Worm (Caenorhabditis elegans) whole organism, L2 larva: Measurements from ENCODE around the gene str-97.

Source experiments
- F13H6.1 ChIP-seq: sonication (generic microtip); optimal IDR thresholded peaks from 2 replicates; lab custom pipeline; 2016; ENCODE audit warnings: missing genetic modification characterization, missing compliant biosample characterization
- R02D3.7 ChIP-seq: fragments of 150-350 bp; optimal IDR thresholded peaks from 2 replicates; lab custom pipeline; 2014; ENCODE audit warnings: missing biosample characterization, missing genetic modification characterization
- Y55F3AM.14 ChIP-seq: fragments of 200-800 bp; sonication (Bioruptor generic); optimal IDR thresholded peaks from 2 replicates; lab custom pipeline; 2018; ENCODE audit warnings: mild to moderate bottlenecking, missing genetic modification characterization, missing compliant biosample characterization
- ZK546.5 ChIP-seq: sonication (generic microtip); optimal IDR thresholded peaks from 2 replicates; lab custom pipeline; 2017; ENCODE audit warnings: missing biosample characterization, missing genetic modification characterization
- alr-1 ChIP-seq: fragments of 150-350 bp; optimal IDR thresholded peaks from 2 replicates; lab custom pipeline; 2014; ENCODE audit warnings: missing biosample characterization, missing genetic modification characterization
- ama-1 ChIP-seq: fragments of 150-350 bp; optimal IDR thresholded peaks from 2 replicates; lab custom pipeline; 2018; ENCODE audit warnings: inconsistent platforms
- blmp-1 ChIP-seq: sonication (generic microtip); optimal IDR thresholded peaks from 2 replicates; lab custom pipeline; 2017; ENCODE audit warnings: missing genetic modification characterization, mild to moderate bottlenecking, missing compliant biosample characterization, antibody characterized with exemption, moderate library complexity; ENCODE audit not compliant: insufficient read depth
- ceh-82 ChIP-seq: fragments of 150-350 bp; optimal IDR thresholded peaks from 2 replicates; lab custom pipeline; 2014; ENCODE audit warnings: missing biosample characterization, missing genetic modification characterization
- crh-2 ChIP-seq: sonication (generic microtip); optimal IDR thresholded peaks from 2 replicates; lab custom pipeline; 2017; ENCODE audit warnings: missing biosample characterization, missing genetic modification characterization
- egl-27 ChIP-seq: sonication (generic microtip); optimal IDR thresholded peaks from 3 replicates; lab custom pipeline; 2017; ENCODE audit warnings: missing biosample characterization, missing genetic modification reagents, missing genetic modification characterization
- elt-1 ChIP-seq: fragments of 150-350 bp; optimal IDR thresholded peaks from 2 replicates; lab custom pipeline; 2014; ENCODE audit warnings: missing biosample characterization, missing genetic modification characterization
- elt-3 ChIP-seq: sonication (generic microtip); optimal IDR thresholded peaks from 2 replicates; lab custom pipeline; 2017; ENCODE audit warnings: missing biosample characterization, missing genetic modification characterization
- fos-1 ChIP-seq: fragments of 150-350 bp; optimal IDR thresholded peaks from 2 replicates; lab custom pipeline; 2014; ENCODE audit warnings: missing biosample characterization, missing genetic modification characterization
- lin-11 ChIP-seq: fragments of 150-350 bp; sonication (generic microtip); optimal IDR thresholded peaks from 2 replicates; lab custom pipeline; 2014; ENCODE audit warnings: missing biosample characterization, missing genetic modification characterization, inconsistent platforms, mixed read lengths
- lin-13 ChIP-seq: fragments of 150-350 bp; optimal IDR thresholded peaks from 2 replicates; lab custom pipeline; 2014; ENCODE audit warnings: missing biosample characterization, missing genetic modification reagents, missing genetic modification characterization
- lin-39 ChIP-seq: fragments of 150-350 bp; optimal IDR thresholded peaks from 2 replicates; lab custom pipeline; 2014; ENCODE audit warnings: missing biosample characterization, missing genetic modification reagents, missing genetic modification characterization
- lsy-2 ChIP-seq, 2 experiments: fragments of 150-350 bp in 1 of 2; sonication (generic microtip) in 1 of 2; optimal IDR thresholded peaks; 2 replicates each; lab custom pipeline; 2014 to 2017; ENCODE audit warnings: missing biosample characterization in 2 of 2, missing genetic modification characterization in 2 of 2
- mab-5 ChIP-seq: fragments of 150-350 bp; optimal IDR thresholded peaks from 2 replicates; lab custom pipeline; 2014; ENCODE audit warnings: missing biosample characterization, missing genetic modification characterization
- mbf-1 ChIP-seq: sonication (generic microtip); optimal IDR thresholded peaks from 2 replicates; lab custom pipeline; 2017; ENCODE audit warnings: missing biosample characterization, missing genetic modification characterization
- nhr-10 ChIP-seq: sonication (generic microtip); optimal IDR thresholded peaks from 2 replicates; lab custom pipeline; 2017; ENCODE audit warnings: missing biosample characterization, missing genetic modification characterization
- nhr-11 ChIP-seq: fragments of 150-350 bp; optimal IDR thresholded peaks from 2 replicates; lab custom pipeline; 2014; ENCODE audit warnings: missing biosample characterization, missing genetic modification characterization
- nhr-12 ChIP-seq: fragments of 150-350 bp; optimal IDR thresholded peaks from 2 replicates; lab custom pipeline; 2014; ENCODE audit warnings: missing biosample characterization, missing genetic modification characterization
- nhr-129 ChIP-seq: fragments of 150-350 bp; optimal IDR thresholded peaks from 2 replicates; lab custom pipeline; 2014; ENCODE audit warnings: missing biosample characterization, missing genetic modification characterization
- nhr-21 ChIP-seq: fragments of 150-350 bp; optimal IDR thresholded peaks from 2 replicates; lab custom pipeline; 2014; ENCODE audit warnings: missing biosample characterization, missing genetic modification characterization
- nhr-237 ChIP-seq: fragments of 150-350 bp; optimal IDR thresholded peaks from 2 replicates; lab custom pipeline; 2014; ENCODE audit warnings: missing biosample characterization, missing genetic modification characterization
- nhr-77 ChIP-seq: fragments of 150-350 bp; optimal IDR thresholded peaks from 2 replicates; lab custom pipeline; 2014; ENCODE audit warnings: missing biosample characterization, missing genetic modification characterization
- peb-1 ChIP-seq: fragments of 150-350 bp; optimal IDR thresholded peaks from 2 replicates; lab custom pipeline; 2014; ENCODE audit warnings: missing biosample characterization, missing genetic modification characterization
- sem-4 ChIP-seq: fragments of 150-350 bp; optimal IDR thresholded peaks from 2 replicates; lab custom pipeline; 2014; ENCODE audit warnings: missing biosample characterization, missing genetic modification reagents, missing genetic modification characterization
- skn-1 ChIP-seq: sonication (generic microtip); optimal IDR thresholded peaks from 2 replicates; lab custom pipeline; 2017; ENCODE audit warnings: missing biosample characterization, missing genetic modification characterization
- sma-3 ChIP-seq: sonication (generic microtip); optimal IDR thresholded peaks from 2 replicates; lab custom pipeline; 2016; ENCODE audit warnings: missing genetic modification reagents, missing genetic modification characterization, missing compliant biosample characterization
- sma-9 ChIP-seq, 2 experiments: fragments of 150-350 bp in 1 of 2; sonication (generic microtip) in 1 of 2; optimal IDR thresholded peaks; 2 replicates each; lab custom pipeline; 2014 to 2016; ENCODE audit warnings: missing genetic modification characterization in 2 of 2, mild to moderate bottlenecking in 1 of 2, missing biosample characterization in 1 of 2, missing compliant biosample characterization in 1 of 2, missing genetic modification reagents in 1 of 2, moderate library complexity in 1 of 2
- snpc-4 ChIP-seq: fragments of 150-350 bp; optimal IDR thresholded peaks from 2 replicates; lab custom pipeline; 2014; ENCODE audit warnings: missing biosample characterization, missing genetic modification characterization
- unc-55 ChIP-seq: fragments of 150-350 bp; sonication (generic microtip); optimal IDR thresholded peaks from 3 replicates; lab custom pipeline; 2014; ENCODE audit warnings: missing biosample characterization, missing genetic modification reagents, missing genetic modification characterization
- unc-62 ChIP-seq: fragments of 150-350 bp; optimal IDR thresholded peaks from 2 replicates; lab custom pipeline; 2014; ENCODE audit warnings: missing biosample characterization, missing genetic modification reagents, missing genetic modification characterization
- ztf-11 ChIP-seq: sonication (generic microtip); optimal IDR thresholded peaks from 2 replicates; lab custom pipeline; 2017; ENCODE audit warnings: missing biosample characterization, missing genetic modification characterization

str-97 gene

DNA sequence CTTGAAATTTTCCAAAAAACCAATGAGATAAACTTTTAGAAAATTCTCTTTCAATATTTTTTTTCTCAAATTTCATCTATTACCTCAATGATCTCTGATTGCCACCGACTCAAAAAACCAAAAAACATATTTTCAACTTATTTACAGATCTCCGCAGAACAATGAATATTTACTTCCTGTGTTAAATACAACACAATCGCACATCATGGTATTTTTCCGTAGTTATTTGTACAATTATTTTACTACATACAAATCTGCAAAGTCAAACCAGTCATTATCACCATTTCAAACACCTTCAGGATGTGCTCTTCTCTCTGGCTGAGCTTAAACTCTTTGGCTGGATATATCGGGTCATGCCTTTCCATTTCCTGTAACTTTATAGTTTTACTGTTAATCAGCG, 10.9 kb upstream of the str-97 start, which contains the start of gene str-108:
TSS of gene str-108 (plus strand) at position 301 of the 400 bp plus-strand sequence.
- TF ChIP-seq nhr-11 (tag; lab: Kevin White, UChicago) = no peak
- no peak for TF ChIP-seq nhr-10 (tag; lab: Kevin White, UChicago)
- TF ChIP-seq unc-62 (GFP tag; lab: Kevin White, UChicago) = no peak
- TF ChIP-seq lsy-2 (tag; optimal IDR thresholded peaks at IDR 0.05; lab: Kevin White, UChicago) = no peak
- no peak for TF ChIP-seq fos-1 (tag; lab: Kevin White, UChicago)
- no peak for TF ChIP-seq elt-1
- no peak for TF ChIP-seq sem-4
- no peak for TF ChIP-seq nhr-12
- no peak for TF ChIP-seq skn-1 (tag; lab: Kevin White, UChicago)
- no peak for TF ChIP-seq nhr-77 (tag; lab: Kevin White, UChicago)
- no peak for TF ChIP-seq nhr-237 (tag; lab: Kevin White, UChicago)
- TF ChIP-seq alr-1 (tag; lab: Kevin White, UChicago) = no peak
- TF ChIP-seq sma-9 (GFP tag; optimal IDR thresholded peaks at IDR 0.05; lab: Kevin White, UChicago) = no peak
- TF ChIP-seq sma-9 (tag; optimal IDR thresholded peaks at IDR 0.05; lab: Kevin White, UChicago) = no peak
- TF ChIP-seq ztf-11 (tag; lab: Kevin White, UChicago) = no peak
- TF ChIP-seq lin-39 = no peak
- no peak for TF ChIP-seq elt-3 (tag; lab: Kevin White, UChicago)

DNA sequence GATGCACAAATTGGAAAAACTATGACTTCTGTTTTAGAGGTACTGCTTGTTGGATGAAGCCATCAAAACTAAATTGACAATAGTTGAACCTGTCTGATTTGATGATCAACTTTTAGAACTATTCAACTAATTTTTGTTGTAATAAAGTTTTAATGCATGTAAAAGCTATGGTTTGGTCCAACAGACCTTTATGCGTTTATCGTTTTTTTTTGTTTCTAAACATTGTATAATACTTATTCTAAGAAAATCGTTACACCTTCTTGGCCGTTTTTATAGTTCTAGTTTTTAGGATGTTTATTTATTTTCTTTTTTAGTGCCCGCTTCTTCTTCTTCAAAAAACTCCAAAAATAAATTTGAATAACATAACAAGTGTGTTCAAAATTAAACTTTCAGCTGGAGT, 8.7 kb upstream of the str-97 start, which contains the start of gene F10A3.12:
TSS of gene F10A3.12 (plus strand) at position 301 of the 400 bp plus-strand sequence.
- TF ChIP-seq skn-1 (tag; lab: Kevin White, UChicago) = no peak
- no peak for TF ChIP-seq ZK546.5 (tag; lab: Kevin White, UChicago)
- TF ChIP-seq ama-1 (lab: Kevin White, UChicago) = no peak
- no peak for TF ChIP-seq ztf-11 (tag; lab: Kevin White, UChicago)
- no peak for TF ChIP-seq R02D3.7
- no peak for TF ChIP-seq nhr-11 (tag; lab: Kevin White, UChicago)
- no peak for TF ChIP-seq lsy-2 (tag; optimal IDR thresholded peaks at IDR 0.05; lab: Kevin White, UChicago)
- no peak for TF ChIP-seq unc-62 (GFP tag; lab: Kevin White, UChicago)
- no peak for TF ChIP-seq sma-3 (GFP tag; lab: Kevin White, UChicago)

DNA sequence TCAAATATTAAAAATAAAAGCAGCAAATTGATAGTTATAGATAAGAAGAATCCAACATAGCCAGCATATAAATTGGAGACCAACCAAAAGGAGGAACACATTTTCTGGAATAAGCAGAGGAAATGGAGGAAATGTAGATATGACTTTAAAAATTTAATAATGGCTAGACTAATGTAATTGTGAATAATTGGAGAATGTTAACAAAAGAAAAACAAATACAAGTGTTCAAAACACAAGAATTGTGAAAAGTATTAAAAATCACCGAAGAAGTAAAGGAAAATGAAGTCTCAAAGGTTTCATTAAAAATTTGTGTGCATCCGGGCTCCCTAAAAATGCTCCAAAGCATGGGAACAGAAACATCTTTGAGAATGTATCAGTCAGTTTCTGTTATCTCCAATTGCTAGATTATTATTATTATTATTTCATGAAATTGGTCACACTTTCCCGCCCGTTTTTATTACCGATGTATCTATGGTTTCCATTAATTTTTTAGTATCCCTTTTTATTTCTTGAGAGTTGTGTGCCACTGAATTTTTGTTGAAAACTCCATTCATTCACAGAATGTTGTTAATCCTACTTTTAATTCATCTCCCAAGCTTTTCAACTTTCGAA, 7.2 kb upstream of the str-97 start, which contains the start of the genes str-109 and F10A3.11:
TSS of gene str-109 (minus strand) at position 101 of the 612 bp plus-strand sequence.
TSS of gene F10A3.11 (plus strand) at position 562 of the 612 bp plus-strand sequence.
- TF ChIP-seq nhr-12 (no peak), lin-11 (no peak), elt-1 (no peak), nhr-21 (tag; lab: Kevin White, UChicago) (no peak), blmp-1 (tag; lab: Kevin White, UChicago) (no peak), snpc-4 (no peak), ceh-82 (tag; lab: Kevin White, UChicago) (no peak), ztf-11 (tag; lab: Kevin White, UChicago) (no peak), ama-1 (lab: Kevin White, UChicago) (no peak), alr-1 (tag; lab: Kevin White, UChicago) (no peak), mbf-1 (no peak), lsy-2 (tag; optimal IDR thresholded peaks at IDR 0.05; lab: Kevin White, UChicago) (no peak), mab-5 (no peak), nhr-77 (tag; lab: Kevin White, UChicago) (no peak), nhr-10 (tag; lab: Kevin White, UChicago) (no peak), nhr-11 (tag; lab: Kevin White, UChicago) (no peak), lin-13 (GFP tag; lab: Kevin White, UChicago) (no peak)

DNA sequence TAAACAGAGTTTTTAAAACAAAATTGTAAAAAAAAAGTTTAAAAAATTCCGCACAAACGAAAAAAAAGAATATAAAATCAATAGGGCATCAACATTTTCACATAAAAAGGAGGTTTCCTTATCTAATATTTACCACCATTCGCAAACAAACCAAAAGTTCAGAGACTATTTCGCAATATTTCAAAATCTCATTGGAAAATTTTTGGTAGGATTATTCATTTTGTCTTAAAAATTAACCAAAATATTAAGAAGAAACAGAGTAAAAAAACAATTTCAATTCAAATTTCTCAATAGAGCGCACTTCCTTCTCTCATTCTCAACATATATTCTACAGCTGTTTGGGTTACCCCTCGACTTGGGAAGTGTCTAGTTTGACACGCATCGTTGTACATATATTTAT, 5.1 kb upstream of the str-97 start:
- TF ChIP-seq F13H6.1 (tag; lab: Kevin White, UChicago) (no peak), R02D3.7 (no peak), crh-2 (tag; lab: Kevin White, UChicago) (no peak), Y55F3AM.14 (GFP tag; lab: Kevin White, UChicago) (no peak), lin-39 (no peak), nhr-129 (tag; lab: Kevin White, UChicago) (peak; percentile 83), lin-13 (GFP tag; lab: Kevin White, UChicago) (no peak), peb-1 (tag; lab: Kevin White, UChicago) (no peak), egl-27 (tag; lab: Kevin White, UChicago) (no peak), fos-1 (tag; lab: Kevin White, UChicago) (peak; percentile 62), nhr-237 (tag; lab: Kevin White, UChicago) (no peak), unc-55 (GFP tag; lab: Kevin White, UChicago) (peak; percentile 56), skn-1 (tag; lab: Kevin White, UChicago) (no peak), alr-1 (tag; lab: Kevin White, UChicago) (no peak)
